Worm (Caenorhabditis elegans) whole organism, L2 larva: ENCODE measurements around the gene nlp-60.
"Not testable (repeated sequence)": the region's sequence is repeated elsewhere in the genome, so short reads cannot be mapped to it uniquely, and the experiment has no call there.

Experiments used
- F13H6.1 ChIP-seq: sonication (generic microtip); optimal IDR thresholded peaks from 2 replicates; lab custom pipeline; 2016; ENCODE audit warnings: missing genetic modification characterization, missing compliant biosample characterization
- R02D3.7 ChIP-seq: fragments of 150-350 bp; optimal IDR thresholded peaks from 2 replicates; lab custom pipeline; 2014; ENCODE audit warnings: missing biosample characterization, missing genetic modification characterization
- Y55F3AM.14 ChIP-seq: fragments of 200-800 bp; sonication (Bioruptor generic); optimal IDR thresholded peaks from 2 replicates; lab custom pipeline; 2018; ENCODE audit warnings: mild to moderate bottlenecking, missing genetic modification characterization, missing compliant biosample characterization
- ZK546.5 ChIP-seq: sonication (generic microtip); optimal IDR thresholded peaks from 2 replicates; lab custom pipeline; 2017; ENCODE audit warnings: missing biosample characterization, missing genetic modification characterization
- alr-1 ChIP-seq: fragments of 150-350 bp; optimal IDR thresholded peaks from 2 replicates; lab custom pipeline; 2014; ENCODE audit warnings: missing biosample characterization, missing genetic modification characterization
- aly-2 ChIP-seq: fragments of 150-350 bp; optimal IDR thresholded peaks from 2 replicates; lab custom pipeline; 2014; ENCODE audit warnings: missing biosample characterization, missing genetic modification characterization
- ama-1 ChIP-seq: fragments of 150-350 bp; optimal IDR thresholded peaks from 2 replicates; lab custom pipeline; 2018; ENCODE audit warnings: inconsistent platforms
- ceh-16 ChIP-seq: fragments of 150-350 bp; optimal IDR thresholded peaks from 2 replicates; lab custom pipeline; 2014; ENCODE audit warnings: missing biosample characterization, missing genetic modification characterization
- ceh-82 ChIP-seq: fragments of 150-350 bp; optimal IDR thresholded peaks from 2 replicates; lab custom pipeline; 2014; ENCODE audit warnings: missing biosample characterization, missing genetic modification characterization
- crh-2 ChIP-seq: sonication (generic microtip); optimal IDR thresholded peaks from 2 replicates; lab custom pipeline; 2017; ENCODE audit warnings: missing biosample characterization, missing genetic modification characterization
- dmd-4 ChIP-seq: sonication (generic microtip); optimal IDR thresholded peaks from 2 replicates; lab custom pipeline; 2017; ENCODE audit warnings: missing biosample characterization, missing genetic modification characterization
- elt-1 ChIP-seq: fragments of 150-350 bp; optimal IDR thresholded peaks from 2 replicates; lab custom pipeline; 2014; ENCODE audit warnings: missing biosample characterization, missing genetic modification characterization
- elt-3 ChIP-seq: sonication (generic microtip); optimal IDR thresholded peaks from 2 replicates; lab custom pipeline; 2017; ENCODE audit warnings: missing biosample characterization, missing genetic modification characterization
- gmeb-1 ChIP-seq: fragments of 150-350 bp; optimal IDR thresholded peaks from 2 replicates; lab custom pipeline; 2014; ENCODE audit warnings: missing biosample characterization, missing genetic modification characterization
- lin-11 ChIP-seq: fragments of 150-350 bp; sonication (generic microtip); optimal IDR thresholded peaks from 2 replicates; lab custom pipeline; 2014; ENCODE audit warnings: missing biosample characterization, missing genetic modification characterization, inconsistent platforms, mixed read lengths
- lin-39 ChIP-seq: fragments of 150-350 bp; optimal IDR thresholded peaks from 2 replicates; lab custom pipeline; 2014; ENCODE audit warnings: missing biosample characterization, missing genetic modification reagents, missing genetic modification characterization
- lsy-2 ChIP-seq, 2 experiments: fragments of 150-350 bp in 1 of 2; sonication (generic microtip) in 1 of 2; optimal IDR thresholded peaks; 2 replicates each; lab custom pipeline; 2014 to 2017; ENCODE audit warnings: missing biosample characterization in 2 of 2, missing genetic modification characterization in 2 of 2
- mab-5 ChIP-seq: fragments of 150-350 bp; optimal IDR thresholded peaks from 2 replicates; lab custom pipeline; 2014; ENCODE audit warnings: missing biosample characterization, missing genetic modification characterization
- mbf-1 ChIP-seq: sonication (generic microtip); optimal IDR thresholded peaks from 2 replicates; lab custom pipeline; 2017; ENCODE audit warnings: missing biosample characterization, missing genetic modification characterization
- mdl-1 ChIP-seq, 2 experiments: fragments of 150-350 bp in 1 of 2; sonication (generic microtip) in 1 of 2; optimal IDR thresholded peaks; 2 replicates each; lab custom pipeline; 2017; ENCODE audit warnings: missing biosample characterization in 2 of 2, missing genetic modification characterization in 2 of 2
- nhr-11 ChIP-seq: fragments of 150-350 bp; optimal IDR thresholded peaks from 2 replicates; lab custom pipeline; 2014; ENCODE audit warnings: missing biosample characterization, missing genetic modification characterization
- nhr-12 ChIP-seq: fragments of 150-350 bp; optimal IDR thresholded peaks from 2 replicates; lab custom pipeline; 2014; ENCODE audit warnings: missing biosample characterization, missing genetic modification characterization
- nhr-129 ChIP-seq: fragments of 150-350 bp; optimal IDR thresholded peaks from 2 replicates; lab custom pipeline; 2014; ENCODE audit warnings: missing biosample characterization, missing genetic modification characterization
- nhr-21 ChIP-seq: fragments of 150-350 bp; optimal IDR thresholded peaks from 2 replicates; lab custom pipeline; 2014; ENCODE audit warnings: missing biosample characterization, missing genetic modification characterization
- nhr-237 ChIP-seq: fragments of 150-350 bp; optimal IDR thresholded peaks from 2 replicates; lab custom pipeline; 2014; ENCODE audit warnings: missing biosample characterization, missing genetic modification characterization
- nhr-25 ChIP-seq: fragments of 150-350 bp; sonication (generic microtip); optimal IDR thresholded peaks from 3 replicates; lab custom pipeline; 2014; ENCODE audit warnings: missing biosample characterization, missing genetic modification characterization
- nhr-6 ChIP-seq: fragments of 150-350 bp; optimal IDR thresholded peaks from 2 replicates; lab custom pipeline; 2014; ENCODE audit warnings: missing biosample characterization, missing genetic modification characterization
- nhr-77 ChIP-seq: fragments of 150-350 bp; optimal IDR thresholded peaks from 2 replicates; lab custom pipeline; 2014; ENCODE audit warnings: missing biosample characterization, missing genetic modification characterization
- peb-1 ChIP-seq: fragments of 150-350 bp; optimal IDR thresholded peaks from 2 replicates; lab custom pipeline; 2014; ENCODE audit warnings: missing biosample characterization, missing genetic modification characterization
- sem-4 ChIP-seq: fragments of 150-350 bp; optimal IDR thresholded peaks from 2 replicates; lab custom pipeline; 2014; ENCODE audit warnings: missing biosample characterization, missing genetic modification reagents, missing genetic modification characterization
- skn-1 ChIP-seq: sonication (generic microtip); optimal IDR thresholded peaks from 2 replicates; lab custom pipeline; 2017; ENCODE audit warnings: missing biosample characterization, missing genetic modification characterization
- sma-3 ChIP-seq: sonication (generic microtip); optimal IDR thresholded peaks from 2 replicates; lab custom pipeline; 2016; ENCODE audit warnings: missing genetic modification reagents, missing genetic modification characterization, missing compliant biosample characterization
- sma-9 ChIP-seq, 2 experiments: fragments of 150-350 bp in 1 of 2; sonication (generic microtip) in 1 of 2; optimal IDR thresholded peaks; 2 replicates each; lab custom pipeline; 2014 to 2016; ENCODE audit warnings: missing genetic modification characterization in 2 of 2, mild to moderate bottlenecking in 1 of 2, missing biosample characterization in 1 of 2, missing compliant biosample characterization in 1 of 2, missing genetic modification reagents in 1 of 2, moderate library complexity in 1 of 2
- snpc-4 ChIP-seq: fragments of 150-350 bp; optimal IDR thresholded peaks from 2 replicates; lab custom pipeline; 2014; ENCODE audit warnings: missing biosample characterization, missing genetic modification characterization
- unc-55 ChIP-seq: fragments of 150-350 bp; sonication (generic microtip); optimal IDR thresholded peaks from 3 replicates; lab custom pipeline; 2014; ENCODE audit warnings: missing biosample characterization, missing genetic modification reagents, missing genetic modification characterization
- unc-62 ChIP-seq: fragments of 150-350 bp; optimal IDR thresholded peaks from 2 replicates; lab custom pipeline; 2014; ENCODE audit warnings: missing biosample characterization, missing genetic modification reagents, missing genetic modification characterization
- zag-1 ChIP-seq: fragments of 150-350 bp; optimal IDR thresholded peaks from 2 replicates; lab custom pipeline; 2014; ENCODE audit warnings: missing biosample characterization, missing genetic modification characterization
- ztf-1 ChIP-seq: fragments of 200-800 bp; sonication (Bioruptor generic); conservative IDR thresholded peaks from 2 replicates; pipeline ENCODE4 v1.3.6; 2022; ENCODE audit warnings: missing genetic modification characterization, missing compliant biosample characterization
- ztf-11 ChIP-seq: sonication (generic microtip); optimal IDR thresholded peaks from 2 replicates; lab custom pipeline; 2017; ENCODE audit warnings: missing biosample characterization, missing genetic modification characterization
- ztf-4 ChIP-seq: fragments of 150-350 bp; optimal IDR thresholded peaks from 2 replicates; lab custom pipeline; 2014; ENCODE audit warnings: missing biosample characterization, missing genetic modification characterization

The nlp-60 gene

DNA sequence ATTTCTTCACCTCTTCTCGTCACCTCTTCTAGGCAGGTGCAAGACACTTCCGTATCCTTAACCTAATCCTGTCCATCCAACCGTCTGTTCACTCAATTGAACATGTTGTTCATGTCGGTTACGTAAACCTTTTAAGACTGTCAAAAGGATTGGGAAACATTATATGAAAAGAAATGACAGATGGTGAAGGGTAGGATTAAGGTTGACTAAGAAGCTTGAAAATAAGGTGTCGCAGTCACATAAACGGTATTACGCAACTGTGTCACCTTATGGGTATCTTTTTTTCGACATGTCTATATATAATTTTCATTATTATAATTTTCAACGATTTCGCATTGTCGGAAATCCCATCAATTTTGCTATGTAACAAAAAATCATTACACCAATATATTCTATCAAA is 43.7 kb upstream of the nlp-60 start:
- TF ChIP-seq mab-5 (tag; lab: Kevin White, UChicago) (no peak), ztf-4 (no peak), elt-3 (tag; lab: Kevin White, UChicago) (no peak), nhr-129 (tag; lab: Kevin White, UChicago) (no peak), ceh-16 (tag; lab: Kevin White, UChicago) (no peak), nhr-6 (tag; lab: Kevin White, UChicago) (no peak), Y55F3AM.14 (GFP tag; lab: Kevin White, UChicago) (no peak), nhr-25 (tag; lab: Kevin White, UChicago) (no peak), peb-1 (no peak), F13H6.1 (tag; lab: Kevin White, UChicago) (no peak), R02D3.7 (tag; lab: Kevin White, UChicago) (no peak), aly-2 (no peak), lin-39 (tag; lab: Kevin White, UChicago) (no peak), nhr-21 (no peak), nhr-11 (tag; lab: Kevin White, UChicago) (no peak), mbf-1 (tag; lab: Kevin White, UChicago) (no peak), sma-9 (GFP tag; optimal IDR thresholded peaks at IDR 0.05; lab: Kevin White, UChicago) (no peak), sma-9 (tag; optimal IDR thresholded peaks at IDR 0.05; lab: Kevin White, UChicago) (no peak), alr-1 (tag; lab: Kevin White, UChicago) (no peak), gmeb-1 (tag; lab: Kevin White, UChicago) (no peak)

ce11 chrIV:8718153-8718552 is 39.0 kb upstream of the nlp-60 start, which contains the start of gene H23L24.1:
H23L24.1 (plus strand) TSS chrIV:8718453.
- TF ChIP-seq sem-4 (tag; lab: Kevin White, UChicago): no peak
- TF ChIP-seq unc-62 (GFP tag; lab: Kevin White, UChicago): no peak
- TF ChIP-seq mab-5 (tag; lab: Kevin White, UChicago): no peak
- no peak for TF ChIP-seq alr-1 (tag; lab: Kevin White, UChicago)
- no peak for TF ChIP-seq elt-3 (tag; lab: Kevin White, UChicago)
- TF ChIP-seq ztf-1 (GFP tag; lab: Robert Waterston, UW): no peak
- TF ChIP-seq elt-1 (tag; lab: Kevin White, UChicago): no peak
- TF ChIP-seq snpc-4: no peak
- no peak for TF ChIP-seq nhr-12
- TF ChIP-seq nhr-77 (tag; lab: Kevin White, UChicago): no peak
- TF ChIP-seq zag-1 (tag; lab: Kevin White, UChicago): no peak
- TF ChIP-seq R02D3.7 (tag; lab: Kevin White, UChicago): no peak
- no peak for TF ChIP-seq unc-55 (GFP tag; lab: Kevin White, UChicago)
- TF ChIP-seq, all 48 proteins: peak for 0

DNA sequence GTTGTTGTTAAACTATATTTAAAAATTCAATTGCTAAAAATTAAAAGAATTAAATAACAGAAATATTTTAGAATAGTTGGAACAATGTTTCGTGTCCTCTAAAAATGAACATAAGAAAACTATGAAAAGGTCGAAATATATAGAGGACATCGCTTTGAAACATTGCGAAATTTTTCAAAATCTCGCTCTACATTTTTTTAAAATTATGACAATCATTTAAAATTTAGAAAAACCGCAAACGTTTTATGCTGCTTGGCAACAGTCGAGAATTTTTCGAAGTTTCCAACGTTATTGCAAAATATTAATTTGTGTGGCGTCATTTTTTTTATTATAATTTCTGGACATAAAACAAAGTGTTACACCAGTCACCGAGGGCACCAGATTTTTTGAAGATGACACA is 35.9 kb upstream of the nlp-60 start, which contains the start of the genes parg-2 and ipla-5:
TSS of gene parg-2 (minus strand) at position 101 of the 400 bp plus-strand sequence.
TSS of gene ipla-5 (plus strand) at position 216 of the 400 bp plus-strand sequence.
- TF ChIP-seq skn-1 (tag; lab: Kevin White, UChicago); sma-3 (GFP tag; lab: Kevin White, UChicago); peb-1: not testable (repeated sequence)

DNA sequence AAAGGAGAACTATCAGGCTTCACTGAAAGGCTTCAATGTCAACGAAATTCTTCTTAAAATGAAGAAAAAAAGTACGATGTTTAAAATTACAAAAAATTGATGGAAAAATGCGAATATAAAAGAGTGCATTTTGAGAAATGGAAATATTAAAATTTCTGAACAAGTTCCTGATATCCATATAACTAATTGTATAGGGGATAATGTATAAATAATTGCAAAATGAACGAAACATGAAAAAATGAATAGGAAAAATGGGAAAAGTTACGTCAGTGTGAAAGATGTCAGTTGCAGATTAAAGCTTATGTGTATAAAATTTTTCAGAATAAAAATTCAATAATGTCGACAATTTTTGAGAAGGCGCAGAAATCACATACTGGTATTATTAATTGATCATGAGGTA is 28.9 kb upstream of the nlp-60 start:
- TF ChIP-seq elt-1 (tag; lab: Kevin White, UChicago): no peak
- no peak for TF ChIP-seq mab-5 (tag; lab: Kevin White, UChicago)
- no peak for TF ChIP-seq dmd-4 (tag; lab: Kevin White, UChicago)
- no peak for TF ChIP-seq ZK546.5
- TF ChIP-seq snpc-4: no peak
- no peak for TF ChIP-seq mbf-1 (tag; lab: Kevin White, UChicago)
- TF ChIP-seq lin-11 (tag; lab: Kevin White, UChicago): no peak
- TF ChIP-seq nhr-12: no peak
- no peak for TF ChIP-seq ceh-82 (tag; lab: Kevin White, UChicago)
- no peak for TF ChIP-seq unc-62 (GFP tag; lab: Kevin White, UChicago)
- TF ChIP-seq ztf-11 (tag; lab: Kevin White, UChicago): no peak
- no peak for TF ChIP-seq mdl-1 (tag; optimal IDR thresholded peaks at IDR 0.05; lab: Kevin White, UChicago)
- TF ChIP-seq peb-1: no peak
- TF ChIP-seq nhr-77 (tag; lab: Kevin White, UChicago): no peak
- TF ChIP-seq nhr-6 (tag; lab: Kevin White, UChicago): no peak
- TF ChIP-seq nhr-237: no peak
- no peak for TF ChIP-seq crh-2 (tag; lab: Kevin White, UChicago)
- TF ChIP-seq ama-1 (lab: Kevin White, UChicago): no peak
- TF ChIP-seq lsy-2 (tag; optimal IDR thresholded peaks at IDR 0.05; lab: Kevin White, UChicago): no peak
- TF ChIP-seq, all 48 proteins: peak for 0
